Worm (Caenorhabditis elegans) whole organism, mixed stage, embryonic: ENCODE measurements around the gene lex-1.

ENCODE experiments used
- M03D4.4 ChIP-seq: sonication (generic microtip); optimal IDR thresholded peaks from 2 replicates; lab custom pipeline; 2017; ENCODE audit warnings: mild to moderate bottlenecking, missing genetic modification characterization, missing compliant biosample characterization
- bed-3 ChIP-seq: fragments of 200-800 bp; sonication (Bioruptor generic); optimal IDR thresholded peaks from 3 replicates; lab custom pipeline; 2018; ENCODE audit warnings: mild to moderate bottlenecking, missing genetic modification characterization, moderate library complexity, missing compliant biosample characterization
- blmp-1 ChIP-seq: fragments of 150-350 bp; optimal IDR thresholded peaks from 2 replicates; lab custom pipeline; 2014; ENCODE audit warnings: missing biosample characterization, missing genetic modification characterization
- ceh-39 ChIP-seq: fragments of 150-350 bp; optimal IDR thresholded peaks from 2 replicates; lab custom pipeline; 2014; ENCODE audit warnings: missing biosample characterization, missing genetic modification characterization
- ceh-43 ChIP-seq: fragments of 200-800 bp; sonication (Bioruptor generic); optimal IDR thresholded peaks from 2 replicates; lab custom pipeline; 2018; ENCODE audit warnings: mild to moderate bottlenecking, missing genetic modification characterization, moderate library complexity, missing compliant biosample characterization
- ceh-83 ChIP-seq: fragments of 200-800 bp; sonication (Bioruptor generic); optimal IDR thresholded peaks from 2 replicates; lab custom pipeline; 2018; ENCODE audit warnings: mild to moderate bottlenecking, missing genetic modification characterization, missing compliant biosample characterization
- ces-1 ChIP-seq: fragments of 150-350 bp; optimal IDR thresholded peaks from 2 replicates; lab custom pipeline; 2014; ENCODE audit warnings: missing biosample characterization, missing genetic modification reagents, missing genetic modification characterization
- cnd-1 ChIP-seq: fragments of 200-800 bp; sonication (Bioruptor generic); optimal IDR thresholded peaks from 2 replicates; lab custom pipeline; 2018; ENCODE audit warnings: mild to moderate bottlenecking, missing genetic modification characterization, missing compliant biosample characterization
- drap-1 ChIP-seq: fragments of 200-800 bp; sonication (Bioruptor generic); optimal IDR thresholded peaks from 3 replicates; lab custom pipeline; 2018; ENCODE audit warnings: mild to moderate bottlenecking, missing genetic modification characterization, missing compliant biosample characterization
- elt-1 ChIP-seq: sonication (generic microtip); optimal IDR thresholded peaks from 2 replicates; lab custom pipeline; 2017; ENCODE audit warnings: missing genetic modification characterization, mild to moderate bottlenecking, missing compliant biosample characterization, antibody characterized with exemption, moderate library complexity, borderline replicate concordance; ENCODE audit not compliant: insufficient read depth
- elt-3 ChIP-seq: fragments of 150-350 bp; optimal IDR thresholded peaks from 2 replicates; lab custom pipeline; 2014; ENCODE audit warnings: missing biosample characterization, missing genetic modification characterization
- ham-2 ChIP-seq: fragments of 200-800 bp; sonication (Bioruptor generic); optimal IDR thresholded peaks from 2 replicates; lab custom pipeline; 2018; ENCODE audit warnings: mild to moderate bottlenecking, missing genetic modification characterization, missing compliant biosample characterization
- hlh-1 ChIP-seq: fragments of 150-350 bp; optimal IDR thresholded peaks from 2 replicates; lab custom pipeline; 2014; ENCODE audit warnings: missing biosample characterization, missing genetic modification reagents, missing genetic modification characterization
- lin-32 ChIP-seq: fragments of 200-800 bp; sonication (Bioruptor generic); optimal IDR thresholded peaks from 2 replicates; lab custom pipeline; 2018; ENCODE audit warnings: mild to moderate bottlenecking, missing genetic modification characterization, missing compliant biosample characterization
- lsy-2 ChIP-seq: fragments of 150-350 bp; optimal IDR thresholded peaks from 2 replicates; lab custom pipeline; 2014; ENCODE audit warnings: missing biosample characterization, missing genetic modification characterization
- mep-1 ChIP-seq: fragments of 150-350 bp; optimal IDR thresholded peaks from 2 replicates; lab custom pipeline; 2017; ENCODE audit warnings: missing biosample characterization, missing genetic modification reagents, missing genetic modification characterization, inconsistent platforms
- mls-2 ChIP-seq: sonication (generic microtip); optimal IDR thresholded peaks from 2 replicates; lab custom pipeline; 2016; ENCODE audit warnings: mild to moderate bottlenecking, missing genetic modification characterization, moderate library complexity, missing compliant biosample characterization
- nhr-2 ChIP-seq: fragments of 150-350 bp; optimal IDR thresholded peaks from 2 replicates; lab custom pipeline; 2014; ENCODE audit warnings: missing biosample characterization, missing genetic modification characterization
- nhr-28 ChIP-seq: fragments of 150-350 bp; optimal IDR thresholded peaks from 2 replicates; lab custom pipeline; 2014; ENCODE audit warnings: missing biosample characterization, missing genetic modification characterization
- nhr-76 ChIP-seq: sonication (generic microtip); optimal IDR thresholded peaks from 2 replicates; lab custom pipeline; 2017; ENCODE audit warnings: missing biosample characterization, missing genetic modification characterization
- pha-4 ChIP-seq: fragments of 150-350 bp; optimal IDR thresholded peaks from 2 replicates; lab custom pipeline; 2018; ENCODE audit warnings: missing biosample characterization, missing genetic modification reagents, missing genetic modification characterization
- snpc-4 ChIP-seq: fragments of 150-350 bp; optimal IDR thresholded peaks from 2 replicates; lab custom pipeline; 2014; ENCODE audit warnings: missing biosample characterization, missing genetic modification characterization
- sptf-1 ChIP-seq: sonication (generic microtip); optimal IDR thresholded peaks from 2 replicates; lab custom pipeline; 2017; ENCODE audit warnings: mild to moderate bottlenecking, missing genetic modification characterization, moderate library complexity, missing compliant biosample characterization
- tbx-8 ChIP-seq: fragments of 200-800 bp; sonication (Bioruptor generic); optimal IDR thresholded peaks from 2 replicates; lab custom pipeline; 2018; ENCODE audit warnings: mild to moderate bottlenecking, missing genetic modification characterization, moderate library complexity, missing compliant biosample characterization
- unc-120 ChIP-seq: sonication (generic microtip); optimal IDR thresholded peaks from 2 replicates; lab custom pipeline; 2017; ENCODE audit warnings: missing genetic modification characterization, missing compliant biosample characterization; ENCODE audit not compliant: poor library complexity, severe bottlenecking
- unc-62 ChIP-seq: fragments of 150-350 bp; optimal IDR thresholded peaks from 2 replicates; lab custom pipeline; 2014; ENCODE audit warnings: missing biosample characterization, missing genetic modification reagents, missing genetic modification characterization
- zip-8 ChIP-seq: fragments of 150-350 bp; optimal IDR thresholded peaks from 2 replicates; lab custom pipeline; 2014; ENCODE audit warnings: missing biosample characterization, missing genetic modification characterization
- ztf-11 ChIP-seq: fragments of 150-350 bp; optimal IDR thresholded peaks from 2 replicates; lab custom pipeline; 2014; ENCODE audit warnings: missing biosample characterization, missing genetic modification characterization

lex-1 gene

DNA sequence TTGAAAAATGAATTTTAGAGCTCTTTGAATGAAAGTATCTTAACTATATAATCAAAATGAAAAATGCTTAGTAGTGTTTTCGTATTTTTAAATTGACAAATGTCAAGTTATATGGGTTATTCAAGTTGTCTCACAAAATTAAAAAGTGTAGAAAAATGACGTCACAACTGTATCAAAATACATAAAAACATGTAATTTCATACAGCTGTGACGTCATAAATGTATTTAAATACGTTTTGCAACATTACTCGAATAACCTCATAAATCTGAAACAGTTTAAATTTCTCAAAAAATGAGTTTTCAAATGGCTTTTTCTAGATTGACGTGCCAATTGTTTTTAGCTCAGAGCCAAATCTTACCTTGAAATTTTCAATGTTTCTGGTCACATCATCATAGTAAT, 30.5 kb downstream of the lex-1 start:
- TF ChIP-seq zip-8 (tag; lab: Kevin White, UChicago) (peak; percentile 98), nhr-28 (no peak)

- no peak for TF ChIP-seq nhr-28
These were observed 31.1 kb downstream of the lex-1 start, which contains the start of gene col-129 for ce11 chrIV:12110339-12110738. Gene col-129, minus strand, starts transcription at chrIV:12110439.

ce11 chrIV:12111477-12111876, 32.2 kb downstream of the lex-1 start, which contains the start of gene dlc-2:
Gene dlc-2, minus strand, starts transcription at chrIV:12111577.
- TF ChIP-seq lin-32 (GFP tag; lab: Kevin White, UChicago) (no peak), ztf-11 (tag; lab: Kevin White, UChicago) (no peak), ces-1 (GFP tag; lab: Kevin White, UChicago) (no peak), zip-8 (tag; lab: Kevin White, UChicago) (no peak), lsy-2 (tag; lab: Kevin White, UChicago) (no peak), pha-4 (tag; lab: Kevin White, UChicago) (no peak), mls-2 (no peak), mep-1 (no peak), elt-3 (tag; lab: Kevin White, UChicago) (no peak), nhr-2 (no peak), nhr-76 (no peak), blmp-1 (tag; lab: Kevin White, UChicago) (no peak), elt-1 (tag; lab: Kevin White, UChicago) (no peak), sptf-1 (no peak), snpc-4 (no peak), ham-2 (GFP tag; lab: Kevin White, UChicago) (no peak), M03D4.4 (tag; lab: Kevin White, UChicago) (no peak)
- TF ChIP-seq, all 35 proteins: peak for 0

DNA sequence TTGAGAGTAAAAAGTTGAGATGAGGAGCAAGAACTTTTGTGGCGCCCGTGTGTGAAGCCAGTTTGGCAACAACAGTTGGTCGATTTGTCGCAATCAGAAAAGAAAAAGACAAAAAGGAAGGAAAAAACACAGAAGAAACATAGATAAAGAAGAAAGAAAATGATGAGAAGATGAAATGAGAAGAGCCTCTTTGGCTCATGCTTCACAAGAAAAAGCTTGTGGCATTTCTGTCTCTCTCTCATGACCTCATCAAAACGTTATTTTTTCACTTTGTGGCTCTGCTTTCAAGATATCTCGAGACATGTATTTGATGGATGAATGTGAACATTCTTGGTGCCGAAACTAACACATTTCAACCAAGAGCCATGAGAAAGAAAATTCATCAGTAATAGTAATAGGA, 33.8 kb downstream of the lex-1 start:
- peak; percentile 43 for TF ChIP-seq unc-120 (tag; lab: Kevin White, UChicago)
- peak; percentile 23 for TF ChIP-seq hlh-1
- no peak for TF ChIP-seq tbx-8 (GFP tag; lab: Kevin White, UChicago)

DNA sequence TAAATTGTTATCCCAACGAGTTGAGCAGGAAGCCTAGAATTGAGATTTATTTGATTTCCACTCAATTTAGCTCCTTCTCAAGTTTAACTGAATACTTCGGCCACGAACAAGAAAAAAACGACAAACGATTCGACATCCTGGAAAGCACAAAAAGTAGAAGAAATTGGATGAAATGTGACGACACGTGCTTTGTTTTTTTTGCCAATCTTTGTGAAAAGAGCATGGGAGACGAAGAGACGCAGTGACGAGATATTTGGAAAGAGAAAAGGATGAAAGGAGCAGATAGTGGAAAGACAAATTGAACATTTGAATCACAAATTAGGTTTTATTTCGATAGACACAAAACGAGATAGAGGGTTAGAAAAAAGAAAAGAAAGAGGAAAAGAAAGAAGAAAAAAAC, 35.2 kb downstream of the lex-1 start:
- TF ChIP-seq mep-1 (no peak), ces-1 (GFP tag; lab: Kevin White, UChicago) (peak; percentile 72)

DNA sequence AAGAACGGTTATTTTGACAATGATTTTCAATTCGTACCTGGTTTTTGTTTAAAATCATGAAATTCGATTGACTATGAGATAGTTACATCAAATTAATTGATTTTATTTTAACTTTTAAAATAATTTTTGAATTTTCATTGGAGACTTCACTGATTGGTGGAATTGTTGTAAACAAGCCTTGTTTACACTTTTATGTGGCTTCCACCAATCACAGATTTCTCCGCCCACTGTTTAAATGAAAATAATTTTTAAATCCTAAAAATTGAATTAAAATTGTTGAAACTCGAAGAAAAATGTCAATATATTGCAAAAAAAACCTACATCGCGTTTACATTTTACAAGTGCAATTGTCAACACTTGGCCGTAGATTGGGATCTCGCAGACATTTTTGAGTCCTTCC, 41.3 kb downstream of the lex-1 start:
- TF ChIP-seq unc-62 (no peak), tbx-8 (GFP tag; lab: Kevin White, UChicago) (no peak), ztf-11 (tag; lab: Kevin White, UChicago) (no peak), cnd-1 (no peak), hlh-1 (no peak), nhr-28 (no peak), blmp-1 (tag; lab: Kevin White, UChicago) (no peak), elt-3 (tag; lab: Kevin White, UChicago) (no peak), drap-1 (no peak), ceh-83 (GFP tag; lab: Kevin White, UChicago) (no peak), ceh-43 (GFP tag; lab: Kevin White, UChicago) (no peak), unc-120 (tag; lab: Kevin White, UChicago) (no peak), mep-1 (no peak), mls-2 (no peak), sptf-1 (no peak), lsy-2 (tag; lab: Kevin White, UChicago) (no peak), nhr-76 (no peak), bed-3 (no peak)

DNA sequence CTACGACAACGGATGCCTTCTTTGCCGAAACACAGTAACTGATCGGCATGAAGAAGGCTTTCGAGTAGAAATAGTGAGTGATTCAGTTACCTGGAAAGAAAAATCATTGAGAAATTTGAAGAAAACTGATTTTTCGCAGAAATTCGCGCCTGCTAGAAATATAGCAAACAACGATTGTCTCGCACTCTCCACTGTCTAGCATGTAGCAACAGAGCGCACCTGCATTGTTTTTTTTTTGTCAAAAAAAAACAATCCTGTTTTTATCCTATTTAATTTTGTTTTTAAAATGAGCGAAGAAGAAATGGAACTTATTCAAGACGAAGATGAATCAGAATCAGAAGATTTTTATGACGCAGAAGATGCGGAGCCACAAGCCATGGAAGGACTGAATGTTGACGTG, 41.8 kb downstream of the lex-1 start, which contains the start of the genes ddb-1 and M18.6:
TSS of gene ddb-1 (minus strand) at position 90 of the 400 bp plus-strand sequence.
TSS of gene M18.6 (plus strand) at position 235 of the 400 bp plus-strand sequence.
- TF ChIP-seq ceh-39 = no peak
- TF ChIP-seq tbx-8 (GFP tag; lab: Kevin White, UChicago) = no peak
- TF ChIP-seq mep-1 = peak; percentile 40
- peak; percentile 24 for TF ChIP-seq ces-1 (GFP tag; lab: Kevin White, UChicago)
- TF ChIP-seq unc-62 = no peak
- peak; percentile 44 for TF ChIP-seq pha-4 (tag; lab: Kevin White, UChicago)
- TF ChIP-seq lsy-2 (tag; lab: Kevin White, UChicago) = peak; percentile 43
- no peak for TF ChIP-seq lin-32 (GFP tag; lab: Kevin White, UChicago)
- TF ChIP-seq zip-8 (tag; lab: Kevin White, UChicago) = no peak
- TF ChIP-seq nhr-76 = no peak
- peak; percentile 18 for TF ChIP-seq ham-2 (GFP tag; lab: Kevin White, UChicago)
- TF ChIP-seq, all 35 proteins: peak for 5
